Worm (Caenorhabditis elegans) whole organism, late embryonic: Measurements from ENCODE around the gene Y25C1A.13.

Source experiments
- K02D7.2 ChIP-seq: sonication (generic microtip); optimal IDR thresholded peaks from 2 replicates; lab custom pipeline; 2017; ENCODE audit warnings: mild to moderate bottlenecking, missing genetic modification characterization, missing compliant biosample characterization
- Y22D7AL.16 ChIP-seq: sonication (generic microtip); optimal IDR thresholded peaks from 2 replicates; lab custom pipeline; 2016; ENCODE audit warnings: missing genetic modification characterization, missing compliant biosample characterization
- ceh-18 ChIP-seq: sonication (generic microtip); optimal IDR thresholded peaks from 2 replicates; lab custom pipeline; 2016; ENCODE audit warnings: missing genetic modification characterization, missing compliant biosample characterization
- ceh-24 ChIP-seq: sonication (generic microtip); optimal IDR thresholded peaks from 2 replicates; lab custom pipeline; 2016; ENCODE audit warnings: mild to moderate bottlenecking, missing genetic modification characterization, missing compliant biosample characterization
- ceh-34 ChIP-seq: sonication (generic microtip); optimal IDR thresholded peaks from 2 replicates; lab custom pipeline; 2016; ENCODE audit warnings: mild to moderate bottlenecking, missing genetic modification characterization, missing compliant biosample characterization
- ceh-6 ChIP-seq: fragments of 200-800 bp; sonication (Bioruptor generic); optimal IDR thresholded peaks from 2 replicates; lab custom pipeline; 2018; ENCODE audit warnings: mild to moderate bottlenecking, missing genetic modification characterization, missing compliant biosample characterization
- ceh-9 ChIP-seq: sonication (generic microtip); optimal IDR thresholded peaks from 2 replicates; lab custom pipeline; 2016; ENCODE audit warnings: mild to moderate bottlenecking, missing genetic modification characterization, inconsistent platforms, missing compliant biosample characterization
- che-1 ChIP-seq: sonication (generic microtip); optimal IDR thresholded peaks from 2 replicates; lab custom pipeline; 2016; ENCODE audit warnings: mild to moderate bottlenecking, missing genetic modification characterization, missing compliant biosample characterization
- elt-2 ChIP-seq: sonication (generic microtip); optimal IDR thresholded peaks from 2 replicates; lab custom pipeline; 2016; ENCODE audit warnings: missing genetic modification reagents, missing genetic modification characterization, missing compliant biosample characterization
- elt-4 ChIP-seq: sonication (generic microtip); optimal IDR thresholded peaks from 2 replicates; lab custom pipeline; 2016; ENCODE audit warnings: missing genetic modification characterization, missing compliant biosample characterization
- fax-1 ChIP-seq: sonication (generic microtip); optimal IDR thresholded peaks from 2 replicates; lab custom pipeline; 2016; ENCODE audit warnings: missing genotype, missing genetic modification characterization, missing compliant biosample characterization
- fkh-6 ChIP-seq: sonication (generic microtip); optimal IDR thresholded peaks from 2 replicates; lab custom pipeline; 2016; ENCODE audit warnings: missing genetic modification characterization, missing compliant biosample characterization
- hlh-30 ChIP-seq: sonication (generic microtip); optimal IDR thresholded peaks from 2 replicates; lab custom pipeline; 2017; ENCODE audit warnings: antibody characterized with exemption, missing genetic modification characterization, missing compliant biosample characterization; ENCODE audit not compliant: insufficient read depth
- hlh-6 ChIP-seq: sonication (generic microtip); optimal IDR thresholded peaks from 2 replicates; lab custom pipeline; 2016; ENCODE audit warnings: missing genotype, missing genetic modification characterization, missing compliant biosample characterization
- pat-9 ChIP-seq: fragments of 200-800 bp; sonication (Bioruptor generic); optimal IDR thresholded peaks from 2 replicates; lab custom pipeline; 2018; ENCODE audit warnings: mild to moderate bottlenecking, missing genetic modification characterization, moderate library complexity, missing compliant biosample characterization
- pha-2 ChIP-seq: sonication (generic microtip); optimal IDR thresholded peaks from 2 replicates; lab custom pipeline; 2017; ENCODE audit warnings: mild to moderate bottlenecking, missing genetic modification characterization, missing compliant biosample characterization
- pha-4 ChIP-seq: fragments of 150-350 bp; optimal IDR thresholded peaks from 2 replicates; lab custom pipeline; 2018; ENCODE audit warnings: missing biosample characterization, missing genetic modification reagents, missing genetic modification characterization
- pros-1 ChIP-seq: fragments of 150-350 bp; optimal IDR thresholded peaks from 2 replicates; lab custom pipeline; 2014; ENCODE audit warnings: missing biosample characterization, missing genetic modification reagents, missing genetic modification characterization
- unc-3 ChIP-seq, 2 experiments: fragments of 200-800 bp in 1 of 2; sonication (Bioruptor generic) in 1 of 2; sonication (generic microtip) in 1 of 2; conservative IDR thresholded peaks in 1 of 2; optimal IDR thresholded peaks in 1 of 2; 2 replicates each; pipeline versions ENCODE4 v1.3.6 to Lab custom; 2016 to 2022; ENCODE audit warnings: missing compliant biosample characterization in 2 of 2, missing genetic modification characterization in 2 of 2, missing genetic modification reagents in 1 of 2

The Y25C1A.13 gene

DNA sequence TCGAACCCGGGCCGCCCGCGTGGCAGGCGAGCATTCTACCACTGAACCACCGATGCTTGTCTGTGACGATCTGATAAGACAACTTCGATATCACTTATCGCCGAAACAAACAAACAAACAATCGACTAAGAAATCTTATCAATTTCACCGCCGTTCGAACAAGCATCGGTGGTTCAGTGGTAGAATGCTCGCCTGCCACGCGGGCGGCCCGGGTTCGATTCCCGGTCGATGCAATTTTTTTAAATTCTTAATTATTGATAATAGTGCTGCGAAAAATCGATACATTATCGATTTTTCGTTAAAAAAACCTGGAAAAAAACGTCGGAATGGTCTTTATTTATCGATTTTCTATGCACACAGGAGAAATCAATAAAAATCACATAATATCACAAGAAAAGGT lies 48.8 kb downstream of the Y25C1A.13 start:
- TF ChIP-seq elt-2 (peak; percentile 4), hlh-6 (tag; lab: Kevin White, UChicago) (no peak), hlh-30 (no peak), pros-1 (tag; lab: Kevin White, UChicago) (no peak)
- TF ChIP-seq, all 69 proteins: peak for 1

ce11 chrII:3061605-3062004 lies 49.4 kb downstream of the Y25C1A.13 start:
- no peak for TF ChIP-seq pha-2 (tag; lab: Kevin White, UChicago)
- no peak for TF ChIP-seq ceh-34 (tag; lab: Kevin White, UChicago)
- TF ChIP-seq ceh-18 (tag; lab: Kevin White, UChicago), result no peak
- TF ChIP-seq K02D7.2, result no peak
- no peak for TF ChIP-seq ceh-6 (GFP tag; lab: Kevin White, UChicago)
- no peak for TF ChIP-seq fax-1 (tag; lab: Kevin White, UChicago)

DNA sequence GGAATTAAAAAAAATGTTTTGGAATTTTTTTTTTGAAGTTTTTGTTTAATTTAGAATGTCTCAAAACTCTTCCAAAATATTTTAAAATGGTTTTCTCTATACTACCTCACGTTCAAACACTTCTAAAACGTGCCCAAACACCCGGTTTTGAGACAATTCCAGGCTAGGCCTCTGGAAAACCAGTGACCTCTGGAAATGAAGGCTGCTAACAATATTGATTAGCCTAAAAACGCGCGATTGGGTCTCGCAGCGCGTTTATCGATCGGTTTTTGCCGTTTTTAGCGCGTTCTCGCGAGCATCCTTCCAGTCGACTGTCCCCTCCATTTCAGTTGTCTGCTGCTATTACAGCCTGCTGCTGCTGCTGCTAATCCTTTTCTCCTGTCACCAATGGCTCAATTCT lies 50.3 kb downstream of the Y25C1A.13 start, which contains the start of gene Y25C1A.6:
Gene Y25C1A.6 (plus strand): TSS at position 301 of the 400 bp plus-strand sequence.
- no peak for TF ChIP-seq unc-3 (GFP tag; conservative IDR thresholded peaks at IDR 0.05; lab: Robert Waterston, UW)
- TF ChIP-seq unc-3 (tag; optimal IDR thresholded peaks at IDR 0.05; lab: Kevin White, UChicago), result no peak
- no peak for TF ChIP-seq Y22D7AL.16
- TF ChIP-seq che-1 (tag; lab: Kevin White, UChicago), result no peak
- TF ChIP-seq hlh-30, result no peak
- no peak for TF ChIP-seq elt-2
- TF ChIP-seq pat-9, result no peak
- TF ChIP-seq ceh-9 (tag; lab: Kevin White, UChicago), result no peak
- no peak for TF ChIP-seq fax-1 (tag; lab: Kevin White, UChicago)
- no peak for TF ChIP-seq elt-4 (tag; lab: Kevin White, UChicago)
- TF ChIP-seq ceh-24 (tag; lab: Kevin White, UChicago), result no peak
- no peak for TF ChIP-seq ceh-6 (GFP tag; lab: Kevin White, UChicago)
- TF ChIP-seq pha-4, result no peak
- no peak for TF ChIP-seq fkh-6 (tag; lab: Kevin White, UChicago)
